Worm (Caenorhabditis elegans) whole organism, early embryonic: Measurements from ENCODE around the gene T19D2.13.

Source experiments
- B0310.2 ChIP-seq: sonication (generic microtip); optimal IDR thresholded peaks from 2 replicates; lab custom pipeline; 2016; ENCODE audit warnings: mild to moderate bottlenecking, missing genetic modification characterization, missing compliant biosample characterization
- F13C5.2 ChIP-seq: sonication (generic microtip); optimal IDR thresholded peaks from 2 replicates; lab custom pipeline; 2017; ENCODE audit warnings: mild to moderate bottlenecking, missing genetic modification characterization, inconsistent platforms, missing compliant biosample characterization
- aly-1 ChIP-seq: sonication (generic microtip); optimal IDR thresholded peaks from 2 replicates; lab custom pipeline; 2016; ENCODE audit warnings: missing genetic modification characterization, missing compliant biosample characterization
- ama-1 ChIP-seq: fragments of 150-350 bp; optimal IDR thresholded peaks from 2 replicates; lab custom pipeline; 2014
- ceh-13 ChIP-seq: fragments of 200-800 bp; sonication (Bioruptor generic); optimal IDR thresholded peaks from 2 replicates; lab custom pipeline; 2018; ENCODE audit warnings: mild to moderate bottlenecking, missing genetic modification characterization, missing compliant biosample characterization
- ceh-36 ChIP-seq: sonication (generic microtip); optimal IDR thresholded peaks from 2 replicates; lab custom pipeline; 2016; ENCODE audit warnings: missing genetic modification characterization, inconsistent platforms, missing compliant biosample characterization
- ets-7 ChIP-seq: sonication (generic microtip); optimal IDR thresholded peaks from 2 replicates; lab custom pipeline; 2016; ENCODE audit warnings: missing genotype, missing genetic modification characterization, missing compliant biosample characterization
- flt-1 ChIP-seq: fragments of 200-800 bp; sonication (Bioruptor generic); IDR thresholded peaks from 2 replicates; pipeline ENCODE4 v1.3.6; 2022; ENCODE audit warnings: missing genetic modification characterization, missing compliant biosample characterization
- hmbx-1 ChIP-seq: sonication (generic microtip); optimal IDR thresholded peaks from 2 replicates; lab custom pipeline; 2016; ENCODE audit warnings: mild to moderate bottlenecking, missing genetic modification characterization, missing compliant biosample characterization
- hmg-4 ChIP-seq: fragments of 200-800 bp; sonication (Bioruptor generic); optimal IDR thresholded peaks from 2 replicates; lab custom pipeline; 2018; ENCODE audit warnings: mild to moderate bottlenecking, missing genetic modification characterization, missing compliant biosample characterization
- hnd-1 ChIP-seq: sonication (generic microtip); optimal IDR thresholded peaks from 2 replicates; lab custom pipeline; 2016; ENCODE audit warnings: missing genetic modification characterization, missing compliant biosample characterization
- pes-1 ChIP-seq: fragments of 200-800 bp; sonication (Bioruptor generic); IDR thresholded peaks from 2 replicates; pipeline ENCODE4 v1.3.6; 2022; ENCODE audit warnings: missing genetic modification reagents, missing genetic modification characterization, missing compliant biosample characterization
- scrt-1 ChIP-seq: fragments of 200-800 bp; sonication (Bioruptor generic); IDR thresholded peaks from 2 replicates; pipeline ENCODE4 v1.3.6; 2022; ENCODE audit warnings: missing genetic modification characterization, missing compliant biosample characterization
- sea-1 ChIP-seq: fragments of 200-800 bp; sonication (Bioruptor generic); conservative IDR thresholded peaks from 2 replicates; pipeline ENCODE4 v1.3.6; 2022; ENCODE audit warnings: missing genetic modification characterization, missing compliant biosample characterization
- tbx-11 ChIP-seq: fragments of 200-800 bp; sonication (Bioruptor generic); IDR thresholded peaks from 2 replicates; pipeline ENCODE4 v1.3.6; 2022; ENCODE audit warnings: missing genetic modification characterization, missing compliant biosample characterization
- tbx-37 ChIP-seq: fragments of 200-800 bp; sonication (Bioruptor generic); conservative IDR thresholded peaks from 2 replicates; pipeline ENCODE4 v1.3.6; 2022; ENCODE audit warnings: missing genetic modification reagents, missing genetic modification characterization, missing compliant biosample characterization
- tra-4 ChIP-seq: sonication (generic microtip); optimal IDR thresholded peaks from 2 replicates; lab custom pipeline; 2017; ENCODE audit warnings: missing genetic modification characterization, missing compliant biosample characterization

The T19D2.13 gene

ce11 chrX:3925776-3926175, 16.4 kb downstream of the T19D2.13 start, which contains the start of gene T22B2.1:
Gene T22B2.1 (plus strand): TSS chrX:3926076.
- no peak for TF ChIP-seq ets-7 (tag; lab: Kevin White, UChicago)
- TF ChIP-seq F13C5.2 (tag; lab: Kevin White, UChicago), result no peak
- TF ChIP-seq sea-1 (GFP tag; lab: Robert Waterston, UW), result no peak
- TF ChIP-seq hnd-1 (tag; lab: Kevin White, UChicago), result no peak
- no peak for TF ChIP-seq scrt-1 (GFP tag; lab: Robert Waterston, UW)
- no peak for TF ChIP-seq ama-1
- no peak for TF ChIP-seq aly-1
- TF ChIP-seq flt-1 (GFP tag; lab: Robert Waterston, UW), result no peak
- no peak for TF ChIP-seq ceh-36 (tag; lab: Kevin White, UChicago)
- no peak for TF ChIP-seq hmg-4 (GFP tag; lab: Kevin White, UChicago)
- no peak for TF ChIP-seq pes-1
- no peak for TF ChIP-seq ceh-13 (GFP tag; lab: Kevin White, UChicago)
- TF ChIP-seq tra-4 (tag; lab: Kevin White, UChicago), result no peak
- TF ChIP-seq tbx-37, result no peak
- no peak for TF ChIP-seq hmbx-1
- TF ChIP-seq B0310.2 (tag; lab: Kevin White, UChicago), result no peak
- TF ChIP-seq tbx-11, result no peak

- no peak for TF ChIP-seq hmbx-1
Observed at ce11 chrX:3920747-3921146, 21.4 kb downstream of the T19D2.13 start.

- TF ChIP-seq aly-1 (no peak), ceh-13 (GFP tag; lab: Kevin White, UChicago) (no peak), hmbx-1 (no peak), ama-1 (no peak), pes-1 (no peak), B0310.2 (tag; lab: Kevin White, UChicago) (no peak), tra-4 (tag; lab: Kevin White, UChicago) (no peak), hnd-1 (tag; lab: Kevin White, UChicago) (no peak), tbx-11 (no peak), hmg-4 (GFP tag; lab: Kevin White, UChicago) (no peak), scrt-1 (GFP tag; lab: Robert Waterston, UW) (no peak), ets-7 (tag; lab: Kevin White, UChicago) (no peak), sea-1 (GFP tag; lab: Robert Waterston, UW) (no peak), flt-1 (GFP tag; lab: Robert Waterston, UW) (no peak), F13C5.2 (tag; lab: Kevin White, UChicago) (no peak), tbx-37 (no peak), ceh-36 (tag; lab: Kevin White, UChicago) (no peak)
Observed at ce11 chrX:3920101-3920500, 22.1 kb downstream of the T19D2.13 start, which contains the start of gene T22B2.2. Gene T22B2.2 (plus strand): TSS chrX:3920401.

- TF ChIP-seq sea-1 (GFP tag; lab: Robert Waterston, UW) (no peak), scrt-1 (GFP tag; lab: Robert Waterston, UW) (no peak), flt-1 (GFP tag; lab: Robert Waterston, UW) (no peak), hmbx-1 (no peak), tra-4 (tag; lab: Kevin White, UChicago) (no peak), tbx-11 (no peak), pes-1 (no peak), B0310.2 (tag; lab: Kevin White, UChicago) (no peak)
Observed at ce11 chrX:3919689-3920088, 22.5 kb downstream of the T19D2.13 start.

- TF ChIP-seq scrt-1 (GFP tag; lab: Robert Waterston, UW) (no peak), tbx-11 (no peak), B0310.2 (tag; lab: Kevin White, UChicago) (no peak), sea-1 (GFP tag; lab: Robert Waterston, UW) (no peak), tra-4 (tag; lab: Kevin White, UChicago) (no peak), hnd-1 (tag; lab: Kevin White, UChicago) (no peak), pes-1 (no peak), ets-7 (tag; lab: Kevin White, UChicago) (no peak), ama-1 (no peak), aly-1 (no peak), ceh-13 (GFP tag; lab: Kevin White, UChicago) (no peak), tbx-37 (no peak), F13C5.2 (tag; lab: Kevin White, UChicago) (no peak), flt-1 (GFP tag; lab: Robert Waterston, UW) (no peak), hmbx-1 (no peak), ceh-36 (tag; lab: Kevin White, UChicago) (no peak), hmg-4 (GFP tag; lab: Kevin White, UChicago) (no peak)
Observed at ce11 chrX:3918182-3918581, 24.0 kb downstream of the T19D2.13 start.

ce11 chrX:3917013-3917412, 25.2 kb downstream of the T19D2.13 start, which contains the start of gene T22B2.3:
Gene T22B2.3 (plus strand): TSS chrX:3917313.
- TF ChIP-seq ceh-13 (GFP tag; lab: Kevin White, UChicago) (no peak), F13C5.2 (tag; lab: Kevin White, UChicago) (no peak), scrt-1 (GFP tag; lab: Robert Waterston, UW) (no peak), tra-4 (tag; lab: Kevin White, UChicago) (no peak)

- no peak for TF ChIP-seq hnd-1 (tag; lab: Kevin White, UChicago)
- TF ChIP-seq tbx-37, result no peak
- no peak for TF ChIP-seq hmg-4 (GFP tag; lab: Kevin White, UChicago)
- TF ChIP-seq scrt-1 (GFP tag; lab: Robert Waterston, UW), result no peak
- TF ChIP-seq tbx-11, result no peak
- no peak for TF ChIP-seq ama-1
- no peak for TF ChIP-seq ceh-36 (tag; lab: Kevin White, UChicago)
- TF ChIP-seq sea-1 (GFP tag; lab: Robert Waterston, UW), result no peak
- TF ChIP-seq pes-1, result no peak
- TF ChIP-seq flt-1 (GFP tag; lab: Robert Waterston, UW), result no peak
- no peak for TF ChIP-seq ets-7 (tag; lab: Kevin White, UChicago)
- no peak for TF ChIP-seq aly-1
- TF ChIP-seq B0310.2 (tag; lab: Kevin White, UChicago), result no peak
- no peak for TF ChIP-seq F13C5.2 (tag; lab: Kevin White, UChicago)
- TF ChIP-seq hmbx-1, result no peak
- TF ChIP-seq ceh-13 (GFP tag; lab: Kevin White, UChicago), result no peak
- no peak for TF ChIP-seq tra-4 (tag; lab: Kevin White, UChicago)
Observed at ce11 chrX:3915748-3916147, 26.4 kb downstream of the T19D2.13 start, which contains the start of gene idpp-9. Gene idpp-9 (minus strand): TSS chrX:3915848.
